Worm (Caenorhabditis elegans) whole organism, L4/young adult: ENCODE results near the gene C25G4.2.
"Not testable (repeated sequence)": the region's sequence is repeated elsewhere in the genome, so short reads cannot be mapped to it uniquely, and the experiment has no call there.

Experiments used
- W03F9.2 ChIP-seq: fragments of 150-350 bp; optimal IDR thresholded peaks from 2 replicates; lab custom pipeline; 2014; ENCODE audit warnings: missing biosample characterization, missing genetic modification characterization
- dao-5 ChIP-seq: sonication (generic microtip); optimal IDR thresholded peaks from 2 replicates; lab custom pipeline; 2016; ENCODE audit warnings: missing genotype, missing genetic modification characterization, moderate library complexity, missing compliant biosample characterization
- him-1 ChIP-seq: sonication (generic microtip); optimal IDR thresholded peaks from 2 replicates; lab custom pipeline; 2016; ENCODE audit warnings: missing genotype, missing genetic modification reagents, missing genetic modification characterization, missing compliant biosample characterization

C25G4.2 gene

DNA sequence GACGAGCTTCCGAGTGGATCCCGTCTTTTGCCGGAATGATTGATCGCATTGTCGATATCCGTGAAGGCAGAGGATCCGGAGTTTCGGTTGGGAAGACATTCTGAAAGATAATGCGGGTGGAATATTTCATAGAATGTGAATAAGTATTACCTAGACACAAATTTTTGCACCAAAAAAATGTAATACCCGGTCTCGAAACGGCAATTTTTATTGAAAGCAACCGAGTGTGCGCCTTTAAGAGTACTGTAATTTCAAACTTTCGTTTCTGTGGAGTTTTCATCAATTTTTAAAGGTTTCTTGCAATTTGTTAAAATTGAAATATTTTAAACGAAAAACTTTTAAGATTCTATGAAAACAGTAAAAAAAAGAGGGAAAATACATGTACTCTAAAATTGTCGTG is at the start of gene C25G4.2:
TSS of gene C25G4.2 (minus strand) at position 100 of the 400 bp plus-strand sequence.
- TF ChIP-seq W03F9.2 (tag; lab: Kevin White, UChicago) (no peak), dao-5 (tag; lab: Kevin White, UChicago) (no peak), him-1 (tag; lab: Kevin White, UChicago) (no peak)

DNA sequence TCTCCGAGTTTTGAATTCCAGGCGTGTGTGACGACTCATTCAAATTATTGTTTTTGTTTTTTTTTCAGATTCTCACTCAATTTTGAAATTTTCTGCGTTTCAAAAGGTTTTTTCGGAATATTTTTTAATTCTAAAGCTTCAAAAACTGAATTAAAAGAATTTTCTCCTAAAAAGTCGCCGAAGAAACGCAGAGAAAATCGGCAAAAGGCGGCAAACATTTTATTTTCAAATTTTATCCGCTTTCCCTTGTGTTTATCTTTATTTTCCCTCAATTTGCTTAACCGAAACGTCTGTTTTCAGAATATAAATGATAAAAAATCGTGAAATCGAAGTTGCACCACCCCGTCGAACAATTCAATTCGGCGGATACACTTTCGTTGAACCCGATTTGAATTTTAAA is 46.7 kb upstream of the C25G4.2 start, which contains the start of gene him-6:
TSS of gene him-6 (plus strand) at position 301 of the 400 bp plus-strand sequence.
- TF ChIP-seq him-1 (tag; lab: Kevin White, UChicago) = no peak
- TF ChIP-seq W03F9.2 (tag; lab: Kevin White, UChicago) = no peak
- TF ChIP-seq dao-5 (tag; lab: Kevin White, UChicago) = no peak

- TF ChIP-seq dao-5 (tag; lab: Kevin White, UChicago) (no peak), W03F9.2 (tag; lab: Kevin White, UChicago) (no peak)
Measured at ce11 chrIV:12487194-12487593, 43.4 kb upstream of the C25G4.2 start, which contains the start of gene sru-26. sru-26 (plus strand) TSS chrIV:12487494.

DNA sequence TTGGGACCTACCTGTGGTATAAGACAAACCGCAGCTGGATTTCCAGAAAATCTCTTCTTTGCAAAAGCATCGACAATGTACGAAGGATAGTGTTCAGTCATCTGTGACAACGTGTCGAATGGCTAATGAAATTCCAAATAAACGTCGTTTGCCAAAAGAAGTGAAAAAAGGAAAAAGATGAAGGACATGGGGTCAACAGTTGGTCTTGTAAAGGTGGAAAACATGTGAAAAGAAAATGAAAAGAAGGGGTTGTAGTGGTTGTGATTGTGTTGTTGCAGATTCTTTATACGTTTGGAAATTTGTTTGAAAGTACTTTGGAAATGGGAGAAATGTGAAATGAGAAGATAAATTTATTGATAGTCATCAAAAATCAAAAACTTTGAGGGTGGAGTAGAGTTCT is 40.6 kb upstream of the C25G4.2 start, which contains the start of gene T04A11.4:
TSS of gene T04A11.4 (minus strand) at position 101 of the 400 bp plus-strand sequence.
- not testable (repeated sequence) for TF ChIP-seq W03F9.2, dao-5, him-1 (tag; lab: Kevin White, UChicago)

DNA sequence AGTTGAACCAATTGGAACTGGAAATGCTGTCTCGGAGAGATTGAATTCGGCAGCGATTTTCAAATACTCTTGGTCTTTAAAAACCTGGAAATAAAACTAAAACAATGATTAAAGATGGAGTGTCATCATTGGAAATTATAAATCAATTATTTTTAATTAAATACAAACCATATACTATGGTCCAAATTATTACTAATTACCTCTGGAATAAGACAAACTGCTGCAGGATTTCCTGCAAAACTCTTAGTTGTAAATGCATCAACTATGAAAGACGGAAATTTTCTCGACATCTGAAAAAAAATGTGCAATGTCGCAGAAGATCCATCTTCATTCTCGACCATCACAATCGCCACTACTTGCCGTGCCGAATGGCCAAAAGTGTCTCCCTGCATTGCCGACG is 34.9 kb upstream of the C25G4.2 start, which contains the start of gene igdb-1:
TSS of gene igdb-1 (plus strand) at position 301 of the 400 bp plus-strand sequence.
- TF ChIP-seq W03F9.2, dao-5, him-1 (tag; lab: Kevin White, UChicago): not testable (repeated sequence)

- TF ChIP-seq W03F9.2, dao-5, him-1 (tag; lab: Kevin White, UChicago): not testable (repeated sequence)
Measured at ce11 chrIV:12476942-12477341, 33.1 kb upstream of the C25G4.2 start, which contains the start of gene T04A11.1. T04A11.1 (minus strand) TSS chrIV:12477042.

ce11 chrIV:12468359-12468758 is 24.5 kb upstream of the C25G4.2 start, which contains the start of gene igdb-2:
igdb-2 (plus strand) TSS chrIV:12468659.
- TF ChIP-seq him-1 (tag; lab: Kevin White, UChicago) = no peak
- TF ChIP-seq dao-5 (tag; lab: Kevin White, UChicago) = no peak
- TF ChIP-seq W03F9.2 (tag; lab: Kevin White, UChicago) = no peak

ce11 chrIV:12467761-12468160 is 23.9 kb upstream of the C25G4.2 start:
- no peak for TF ChIP-seq dao-5 (tag; lab: Kevin White, UChicago)

ce11 chrIV:12464822-12465221 is 21.0 kb upstream of the C25G4.2 start:
- TF ChIP-seq W03F9.2 (tag; lab: Kevin White, UChicago) = no peak

ce11 chrIV:12463370-12463769 is 19.5 kb upstream of the C25G4.2 start, which contains the start of gene C25G4.8:
C25G4.8 (minus strand) TSS chrIV:12463470.
- TF ChIP-seq him-1 (tag; lab: Kevin White, UChicago) (no peak), W03F9.2 (tag; lab: Kevin White, UChicago) (no peak), dao-5 (tag; lab: Kevin White, UChicago) (no peak)

DNA sequence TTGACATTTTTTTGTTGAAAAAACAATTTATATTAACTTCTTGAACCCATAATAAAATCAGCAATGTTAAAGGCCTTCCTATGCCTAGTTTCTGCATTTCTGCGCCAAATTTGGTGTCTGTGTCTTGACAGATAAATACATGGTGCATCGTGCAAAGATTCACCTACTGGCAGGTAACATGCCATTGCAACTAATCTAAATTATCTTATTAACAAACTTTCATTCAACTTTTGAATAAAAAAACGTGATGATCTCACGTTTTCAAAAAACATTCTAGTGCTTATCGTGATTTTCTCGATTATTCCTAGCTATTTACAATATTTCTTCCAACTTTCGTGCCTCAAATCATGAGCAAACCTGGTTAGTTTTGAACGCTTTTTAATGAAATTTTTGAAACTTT is 12.8 kb upstream of the C25G4.2 start, which contains the start of gene C25G4.7:
TSS of gene C25G4.7 (plus strand) at position 301 of the 400 bp plus-strand sequence.
- TF ChIP-seq dao-5 (tag; lab: Kevin White, UChicago) (no peak), him-1 (tag; lab: Kevin White, UChicago) (no peak), W03F9.2 (tag; lab: Kevin White, UChicago) (no peak)

DNA sequence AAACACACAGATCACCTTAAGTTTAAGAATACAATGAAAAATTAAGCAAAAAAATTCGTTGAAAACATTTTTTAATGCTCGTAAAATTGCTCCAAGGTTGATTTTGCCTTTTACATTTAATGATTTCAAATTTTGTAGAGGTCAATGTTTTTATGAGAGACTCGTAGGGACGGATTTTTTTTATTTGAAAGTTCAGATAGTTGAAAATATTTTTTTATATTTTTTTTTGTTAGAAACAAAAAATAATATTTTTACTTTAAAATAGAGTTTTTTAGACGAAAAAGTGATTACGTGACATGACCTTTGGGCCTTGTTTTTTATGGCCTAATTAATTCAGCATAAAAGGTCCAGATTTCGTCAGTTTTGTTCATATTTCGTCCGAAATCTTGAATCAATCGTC is 10.9 kb upstream of the C25G4.2 start, which contains the start of gene smz-1:
TSS of gene smz-1 (plus strand) at position 301 of the 400 bp plus-strand sequence.
- no peak for TF ChIP-seq dao-5 (tag; lab: Kevin White, UChicago)
- TF ChIP-seq him-1 (tag; lab: Kevin White, UChicago) = no peak
- TF ChIP-seq W03F9.2 (tag; lab: Kevin White, UChicago) = no peak

DNA sequence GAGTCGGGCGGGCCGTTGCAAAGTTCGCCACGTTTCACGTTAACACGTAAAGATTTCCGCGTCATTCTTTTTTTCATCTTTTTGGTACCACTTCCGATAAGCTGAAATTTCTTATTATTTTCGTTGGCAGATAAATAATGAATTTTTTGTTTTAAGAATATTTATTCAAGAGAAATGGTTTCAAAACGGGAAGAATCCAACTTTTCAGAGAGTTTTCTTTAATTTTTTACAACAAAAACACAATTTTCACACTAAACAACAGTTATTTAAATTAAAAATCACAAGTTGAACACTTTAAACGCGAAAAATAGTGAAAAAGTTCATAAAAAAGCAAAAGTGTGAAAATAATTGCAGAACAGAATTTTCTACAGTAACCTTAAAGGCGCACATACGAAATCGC is 10.3 kb upstream of the C25G4.2 start, which contains the start of gene spe-44:
TSS of gene spe-44 (minus strand) at position 101 of the 400 bp plus-strand sequence.
- no peak for TF ChIP-seq him-1 (tag; lab: Kevin White, UChicago)

DNA sequence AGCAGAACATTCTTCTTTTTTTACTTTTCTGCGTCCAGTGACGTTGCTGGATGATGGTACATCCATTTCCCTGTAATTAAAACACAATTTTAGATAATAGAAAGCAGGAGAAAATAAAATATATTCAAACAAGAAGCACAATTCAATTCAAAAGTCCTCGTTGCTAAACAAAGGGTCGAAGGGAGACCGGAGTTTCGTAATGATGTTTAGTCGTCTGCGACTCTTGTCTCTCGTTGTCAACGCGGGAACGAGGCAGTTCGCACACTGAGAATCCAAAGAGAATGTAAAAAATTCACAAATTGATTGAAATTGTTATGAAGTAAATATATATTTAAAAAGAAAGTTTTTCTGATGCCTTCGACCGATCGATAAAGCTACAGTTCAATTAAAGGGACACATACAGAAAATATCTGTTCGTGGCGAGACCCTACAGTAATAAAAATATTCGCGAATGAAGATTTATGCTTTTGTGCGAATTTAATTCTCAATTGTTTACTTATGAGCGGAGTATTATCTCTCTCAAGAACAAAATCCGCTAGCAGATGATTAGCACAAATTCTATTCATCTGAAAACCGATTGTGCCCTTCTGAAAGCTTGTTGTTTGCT is 7.5 kb upstream of the C25G4.2 start, which contains the start of gene dpy-26:
TSS of gene dpy-26 (minus strand) at position 111 of the 607 bp plus-strand sequence.
- no peak for TF ChIP-seq him-1 (tag; lab: Kevin White, UChicago)
- peak; percentile 7 for TF ChIP-seq W03F9.2 (tag; lab: Kevin White, UChicago)
- TF ChIP-seq dao-5 (tag; lab: Kevin White, UChicago) = no peak
